Fruit fly (Drosophila melanogaster): ENCODE data around the gene Cad74A.

Gene Cad74A

DNA sequence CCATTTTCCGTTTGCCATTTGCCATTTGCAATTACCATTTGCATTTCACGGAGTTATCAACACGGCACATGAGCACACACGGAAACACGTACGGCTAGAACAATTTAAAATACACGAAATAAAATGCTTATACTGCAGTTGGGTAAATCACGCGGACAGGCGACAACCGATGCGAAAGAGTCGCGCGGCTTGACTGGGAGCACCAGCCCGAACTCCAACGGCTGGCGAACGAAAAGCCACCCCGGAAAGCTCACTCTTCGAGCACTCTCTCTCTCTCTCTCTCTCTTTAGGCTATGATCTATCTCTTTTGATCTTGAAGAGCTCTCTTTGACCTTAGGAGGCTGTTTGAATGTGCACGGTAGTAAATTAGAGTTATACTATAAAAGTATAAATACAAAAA lies 42.0 kb upstream of the Cad74A start, which contains the start of gene blot:
Gene blot, minus strand, starts transcription at position 196 of the 400 bp plus-strand sequence.
- TF ChIP-seq usp (GFP tag; optimal IDR thresholded peaks at IDR 0.05) (no peak), lola (GFP tag; optimal IDR thresholded peaks at IDR 0.05) (no peak), jim (GFP tag; optimal IDR thresholded peaks at IDR 0.05) (no peak), tai (GFP tag; optimal IDR thresholded peaks at IDR 0.05) (no peak), Myc (optimal IDR thresholded peaks at IDR 0.05) (no peak), CG9705 (GFP tag; optimal IDR thresholded peaks at IDR 0.05) (no peak), dl (GFP tag; optimal IDR thresholded peaks at IDR 0.05; ENCODE audit: insufficient read depth in 1 of 2, partially characterized antibody in 2 of 2) (peak; percentile 93 to 94), dmrt93B (GFP tag; optimal IDR thresholded peaks at IDR 0.05) (no peak), Hr83 (GFP tag; optimal IDR thresholded peaks at IDR 0.05; ENCODE audit: poor library complexity, severe bottlenecking) (peak; percentile 57), Dif (GFP tag; optimal IDR thresholded peaks at IDR 0.05; ENCODE audit: partially characterized antibody) (peak; percentile 96), woc (GFP tag; optimal IDR thresholded peaks at IDR 0.05) (no peak), rgr (GFP tag; optimal IDR thresholded peaks at IDR 0.05) (peak; percentile 15), Mio (GFP tag; optimal IDR thresholded peaks at IDR 0.05) (no peak), Vsx2 (GFP tag; optimal IDR thresholded peaks at IDR 0.05; ENCODE audit: partially characterized antibody) (peak; percentile 70), N (GFP tag; optimal IDR thresholded peaks at IDR 0.05) (no peak), Hr78 (GFP tag; optimal IDR thresholded peaks at IDR 0.05) (no peak), CG32264 (GFP tag; optimal IDR thresholded peaks at IDR 0.05) (no peak), Sp1 (GFP tag; optimal IDR thresholded peaks at IDR 0.05) (peak; percentile 12), HLH106 (tag; optimal IDR thresholded peaks at IDR 0.05) (no peak), Dfd (GFP tag; optimal IDR thresholded peaks at IDR 0.05) (no peak), Rel (GFP tag; optimal IDR thresholded peaks at IDR 0.05) (peak; percentile 6), Rel (tag; optimal IDR thresholded peaks at IDR 0.05) (no peak), sv (GFP tag; optimal IDR thresholded peaks at IDR 0.05) (no peak), pan (optimal IDR thresholded peaks at IDR 0.05) (no peak)

DNA sequence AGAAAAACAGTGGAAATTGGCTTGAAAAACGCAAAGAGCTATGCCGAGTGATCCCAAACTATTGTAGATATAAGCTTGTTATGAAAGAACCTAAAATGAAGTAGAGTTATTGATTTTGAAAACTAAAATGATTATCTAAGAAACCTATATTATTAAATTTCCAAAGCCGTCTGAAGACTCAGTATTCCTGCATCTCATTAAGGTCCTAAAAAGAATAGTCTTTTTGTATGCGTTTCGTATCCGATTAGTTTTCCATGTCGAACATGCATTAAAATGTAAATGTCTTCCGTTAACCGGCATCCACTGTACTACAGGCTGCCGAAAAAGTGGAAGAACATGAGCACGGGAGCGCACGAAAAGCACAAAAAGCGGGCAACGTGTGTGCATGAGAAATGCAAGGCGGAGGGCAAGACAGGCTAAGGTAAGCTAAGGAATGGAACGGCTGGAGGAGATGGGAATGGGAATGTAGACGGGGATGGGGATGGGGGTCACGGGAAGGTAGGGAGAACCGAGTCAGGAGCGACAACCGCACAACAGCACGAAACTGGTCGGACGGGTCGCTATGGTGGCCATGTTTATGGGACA lies 41.4 kb upstream of the Cad74A start:
- peak; percentile 62 for TF ChIP-seq ey (GFP tag; optimal IDR thresholded peaks at IDR 0.05)
- peak; percentile 5 to 59 for TF ChIP-seq dl (GFP tag; optimal IDR thresholded peaks at IDR 0.05; ENCODE audit: insufficient read depth in 1 of 2, partially characterized antibody in 2 of 2)
- no peak for TF ChIP-seq tai (GFP tag; optimal IDR thresholded peaks at IDR 0.05)
- TF ChIP-seq Hr78 (GFP tag; optimal IDR thresholded peaks at IDR 0.05), result no peak
- no peak for TF ChIP-seq Jra (GFP tag; optimal IDR thresholded peaks at IDR 0.05)
- TF ChIP-seq Sp1 (GFP tag; optimal IDR thresholded peaks at IDR 0.05), result peak; percentile 72
- peak; percentile 31 for TF ChIP-seq brk (GFP tag; optimal IDR thresholded peaks at IDR 0.05)
- no peak for TF ChIP-seq GATAd (GFP tag; optimal IDR thresholded peaks at IDR 0.05)
- TF ChIP-seq HLH106 (tag; optimal IDR thresholded peaks at IDR 0.05), result peak; percentile 71
- TF ChIP-seq OdsH (GFP tag; optimal IDR thresholded peaks at IDR 0.05), result peak; percentile 79
- TF ChIP-seq Dfd (GFP tag; optimal IDR thresholded peaks at IDR 0.05), result no peak
- peak; percentile 4 for TF ChIP-seq sage (GFP tag; optimal IDR thresholded peaks at IDR 0.05)
- TF ChIP-seq N (GFP tag; optimal IDR thresholded peaks at IDR 0.05), result no peak
- TF ChIP-seq Vsx2 (GFP tag; optimal IDR thresholded peaks at IDR 0.05; ENCODE audit: partially characterized antibody), result no peak
- no peak for TF ChIP-seq pan (optimal IDR thresholded peaks at IDR 0.05)
- peak; percentile 23 for TF ChIP-seq dmrt93B (GFP tag; optimal IDR thresholded peaks at IDR 0.05)
- TF ChIP-seq Myc (optimal IDR thresholded peaks at IDR 0.05), result no peak
- no peak for TF ChIP-seq usp (GFP tag; optimal IDR thresholded peaks at IDR 0.05)
- TF ChIP-seq lola (GFP tag; optimal IDR thresholded peaks at IDR 0.05), result no peak
- peak; percentile 80 for TF ChIP-seq woc (GFP tag; optimal IDR thresholded peaks at IDR 0.05)
- peak; percentile 3 for TF ChIP-seq jim (GFP tag; optimal IDR thresholded peaks at IDR 0.05)
- no peak for TF ChIP-seq Abd-B (GFP tag; optimal IDR thresholded peaks at IDR 0.05)
- TF ChIP-seq CG9705 (GFP tag; optimal IDR thresholded peaks at IDR 0.05), result no peak
- peak; percentile 65 for TF ChIP-seq h (GFP tag; optimal IDR thresholded peaks at IDR 0.05)
- TF ChIP-seq Hr83 (GFP tag; optimal IDR thresholded peaks at IDR 0.05; ENCODE audit: poor library complexity, severe bottlenecking), result no peak
- peak; percentile 86 for TF ChIP-seq psq (GFP tag; optimal IDR thresholded peaks at IDR 0.05)
- peak; percentile 34 for TF ChIP-seq Hnf4 (GFP tag; optimal IDR thresholded peaks at IDR 0.05)
- TF ChIP-seq rgr (GFP tag; optimal IDR thresholded peaks at IDR 0.05), result peak; percentile 60
- TF ChIP-seq fru (GFP tag; optimal IDR thresholded peaks at IDR 0.05), result peak; percentile 83
- no peak for TF ChIP-seq Mio (GFP tag; optimal IDR thresholded peaks at IDR 0.05)
- TF ChIP-seq br (GFP tag; optimal IDR thresholded peaks at IDR 0.05), result peak; percentile 78
- peak in 1 of 2 experiments; percentile 77 for TF ChIP-seq foxo (GFP tag; optimal IDR thresholded peaks at IDR 0.05)
- no peak for TF ChIP-seq sv (GFP tag; optimal IDR thresholded peaks at IDR 0.05)
- no peak for TF ChIP-seq Rel (GFP tag; optimal IDR thresholded peaks at IDR 0.05)
- peak; percentile 7 for TF ChIP-seq Rel (tag; optimal IDR thresholded peaks at IDR 0.05)
- TF ChIP-seq CrebA (GFP tag; optimal IDR thresholded peaks at IDR 0.05; ENCODE audit: borderline replicate concordance), result no peak
- no peak for TF ChIP-seq dsf (GFP tag; optimal IDR thresholded peaks at IDR 0.05; ENCODE audit: borderline replicate concordance)
- TF ChIP-seq CG32264 (GFP tag; optimal IDR thresholded peaks at IDR 0.05), result peak; percentile 45
- TF ChIP-seq Dif (GFP tag; optimal IDR thresholded peaks at IDR 0.05; ENCODE audit: partially characterized antibody), result peak; percentile 82
